Worm (Caenorhabditis elegans) whole organism, midembryonic: ENCODE measurements around the gene K12H4.2.

ENCODE experiments used
- T22C8.4 ChIP-seq: fragments of 200-800 bp; sonication (Bioruptor generic); IDR thresholded peaks from 2 replicates; pipeline ENCODE4 v1.3.6; 2022; ENCODE audit warnings: missing genetic modification characterization, missing compliant biosample characterization
- cog-1 ChIP-seq: sonication (generic microtip); optimal IDR thresholded peaks from 2 replicates; lab custom pipeline; 2016; ENCODE audit warnings: missing genetic modification characterization, missing compliant biosample characterization
- flt-1 ChIP-seq: fragments of 200-800 bp; sonication (Bioruptor generic); IDR thresholded peaks from 2 replicates; pipeline ENCODE4 v1.3.6; 2022; ENCODE audit warnings: missing genetic modification characterization, missing compliant biosample characterization
- klf-2 ChIP-seq: fragments of 200-800 bp; sonication (Bioruptor generic); conservative IDR thresholded peaks from 2 replicates; pipeline ENCODE4 v1.3.6; 2022; ENCODE audit warnings: missing genetic modification reagents, missing genetic modification characterization, missing compliant biosample characterization
- med-1 ChIP-seq: sonication (generic microtip); optimal IDR thresholded peaks from 2 replicates; lab custom pipeline; 2017; ENCODE audit warnings: missing genetic modification characterization, mild to moderate bottlenecking, missing compliant biosample characterization, antibody characterized with exemption, missing genetic modification reagents; ENCODE audit not compliant: insufficient read depth
- ref-1 ChIP-seq: fragments of 200-800 bp; sonication (Bioruptor generic); conservative IDR thresholded peaks from 2 replicates; pipeline ENCODE4 v1.3.6; 2022; ENCODE audit warnings: missing genetic modification reagents, missing genetic modification characterization, missing compliant biosample characterization
- tab-1 ChIP-seq: fragments of 200-800 bp; sonication (Bioruptor generic); IDR thresholded peaks from 2 replicates; pipeline ENCODE4 v1.3.6; 2022; ENCODE audit warnings: missing genetic modification characterization, missing compliant biosample characterization
- ztf-23 ChIP-seq: fragments of 200-800 bp; sonication (Bioruptor generic); IDR thresholded peaks from 2 replicates; pipeline ENCODE4 v1.3.6; 2022; ENCODE audit warnings: missing genetic modification reagents, missing genetic modification characterization, missing compliant biosample characterization
- ztf-29 ChIP-seq: fragments of 200-800 bp; sonication (Bioruptor generic); IDR thresholded peaks from 2 replicates; pipeline ENCODE4 v1.3.6; 2022; ENCODE audit warnings: missing genetic modification reagents, missing genetic modification characterization, missing compliant biosample characterization

K12H4.2 gene

ce11 chrIII:8042775-8043174 is 4.7 kb upstream of the K12H4.2 start, which contains the start of gene K12H4.6:
TSS of gene K12H4.6 (minus strand) at chrIII:8042875.
- no peak for TF ChIP-seq ref-1 (GFP tag; lab: Robert Waterston, UW)

- TF ChIP-seq ref-1 (GFP tag; lab: Robert Waterston, UW) = peak; percentile 100
- peak; percentile 99 for TF ChIP-seq T22C8.4 (GFP tag; lab: Robert Waterston, UW)
- TF ChIP-seq tab-1 = peak; percentile 99
- peak; percentile 100 for TF ChIP-seq cog-1 (tag; lab: Kevin White, UChicago)
- peak; percentile 99 for TF ChIP-seq ztf-23 (GFP tag; lab: Robert Waterston, UW)
- TF ChIP-seq flt-1 (GFP tag; lab: Robert Waterston, UW) = peak; percentile 100
- peak; percentile 100 for TF ChIP-seq klf-2 (GFP tag; lab: Robert Waterston, UW)
- peak; percentile 99 for TF ChIP-seq ztf-29
- TF ChIP-seq med-1 (GFP tag; lab: Kevin White, UChicago) = peak; percentile 73
Measured at ce11 chrIII:8043784-8044183, 3.7 kb upstream of the K12H4.2 start.

- TF ChIP-seq ref-1 (GFP tag; lab: Robert Waterston, UW) = no peak
Measured at ce11 chrIII:8044187-8044586, 3.3 kb upstream of the K12H4.2 start, which contains the start of gene K12H4.5. TSS of gene K12H4.5 (plus strand) at chrIII:8044487.

DNA sequence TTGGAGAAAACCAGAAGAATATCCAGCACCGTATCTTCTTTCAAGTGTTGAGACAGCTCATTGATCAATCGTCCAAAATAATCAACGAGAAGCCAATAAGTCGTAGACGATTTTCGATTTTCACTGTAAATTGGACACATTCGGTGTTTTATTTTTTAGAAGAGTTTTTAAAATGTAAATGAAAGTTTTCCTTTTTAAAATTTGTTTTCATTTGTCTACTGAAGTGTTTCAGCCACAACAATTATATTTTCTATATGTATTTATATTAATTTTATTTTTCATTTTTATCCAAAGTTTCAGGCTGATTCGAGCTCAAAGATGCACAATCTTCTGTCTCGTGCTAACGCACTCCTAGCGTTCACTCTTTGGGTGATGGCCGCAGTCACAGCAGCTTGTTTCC is 2.8 kb upstream of the K12H4.2 start, which contains the start of gene spcs-3:
spcs-3 (plus strand) TSS at position 301 of the 400 bp plus-strand sequence.
- no peak for TF ChIP-seq med-1 (GFP tag; lab: Kevin White, UChicago)
- no peak for TF ChIP-seq ztf-29
- no peak for TF ChIP-seq T22C8.4 (GFP tag; lab: Robert Waterston, UW)
- TF ChIP-seq ztf-23 (GFP tag; lab: Robert Waterston, UW) = no peak
- TF ChIP-seq cog-1 (tag; lab: Kevin White, UChicago) = no peak
- no peak for TF ChIP-seq ref-1 (GFP tag; lab: Robert Waterston, UW)
- no peak for TF ChIP-seq klf-2 (GFP tag; lab: Robert Waterston, UW)
- TF ChIP-seq flt-1 (GFP tag; lab: Robert Waterston, UW) = no peak
- TF ChIP-seq tab-1 = no peak

DNA sequence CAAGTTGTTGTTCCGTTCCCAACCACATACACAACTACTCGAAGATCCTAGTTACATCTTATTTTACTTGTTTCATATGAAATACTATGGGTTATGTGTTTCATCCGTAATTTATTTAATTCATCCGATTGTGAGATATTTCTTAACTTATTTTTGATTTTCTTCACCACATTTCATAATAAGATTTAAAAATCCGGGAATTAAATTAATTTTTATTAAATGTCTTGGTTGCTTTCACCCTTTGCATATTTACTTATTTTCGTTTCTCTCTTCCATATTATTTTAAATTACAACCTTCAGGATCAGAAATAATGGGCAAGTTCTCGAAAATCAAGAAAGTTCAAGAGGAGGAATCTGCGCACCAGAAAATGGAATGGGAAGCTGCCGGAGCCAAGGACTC is 1.8 kb upstream of the K12H4.2 start, which contains the start of gene K12H4.3:
K12H4.3 (plus strand) TSS at position 301 of the 400 bp plus-strand sequence.
- no peak for TF ChIP-seq klf-2 (GFP tag; lab: Robert Waterston, UW)
- no peak for TF ChIP-seq tab-1
- no peak for TF ChIP-seq cog-1 (tag; lab: Kevin White, UChicago)
- TF ChIP-seq ref-1 (GFP tag; lab: Robert Waterston, UW) = no peak
- no peak for TF ChIP-seq flt-1 (GFP tag; lab: Robert Waterston, UW)
- no peak for TF ChIP-seq ztf-29
- no peak for TF ChIP-seq ztf-23 (GFP tag; lab: Robert Waterston, UW)
- TF ChIP-seq T22C8.4 (GFP tag; lab: Robert Waterston, UW) = no peak
- TF ChIP-seq med-1 (GFP tag; lab: Kevin White, UChicago) = no peak

ce11 chrIII:8050944-8051343 is 3.4 kb downstream of the K12H4.2 start, which contains the start of gene K12H4.7:
TSS of gene K12H4.7 (minus strand) at chrIII:8051081.
- TF ChIP-seq klf-2 (GFP tag; lab: Robert Waterston, UW) = no peak
- TF ChIP-seq ztf-29 = no peak
- no peak for TF ChIP-seq ref-1 (GFP tag; lab: Robert Waterston, UW)
- TF ChIP-seq tab-1 = no peak
- TF ChIP-seq med-1 (GFP tag; lab: Kevin White, UChicago) = no peak
- TF ChIP-seq T22C8.4 (GFP tag; lab: Robert Waterston, UW) = no peak
- TF ChIP-seq cog-1 (tag; lab: Kevin White, UChicago) = no peak
- TF ChIP-seq ztf-23 (GFP tag; lab: Robert Waterston, UW) = no peak
- TF ChIP-seq flt-1 (GFP tag; lab: Robert Waterston, UW) = no peak

- TF ChIP-seq ztf-29 (no peak), ref-1 (GFP tag; lab: Robert Waterston, UW) (no peak), klf-2 (GFP tag; lab: Robert Waterston, UW) (no peak), ztf-23 (GFP tag; lab: Robert Waterston, UW) (no peak), T22C8.4 (GFP tag; lab: Robert Waterston, UW) (no peak), med-1 (GFP tag; lab: Kevin White, UChicago) (no peak), flt-1 (GFP tag; lab: Robert Waterston, UW) (no peak), tab-1 (no peak), cog-1 (tag; lab: Kevin White, UChicago) (no peak)
Measured at ce11 chrIII:8051838-8052237, 4.3 kb downstream of the K12H4.2 start.

- TF ChIP-seq med-1 (GFP tag; lab: Kevin White, UChicago) (no peak), klf-2 (GFP tag; lab: Robert Waterston, UW) (no peak), ref-1 (GFP tag; lab: Robert Waterston, UW) (no peak), tab-1 (no peak), ztf-23 (GFP tag; lab: Robert Waterston, UW) (no peak), ztf-29 (no peak), T22C8.4 (GFP tag; lab: Robert Waterston, UW) (no peak), cog-1 (tag; lab: Kevin White, UChicago) (no peak), flt-1 (GFP tag; lab: Robert Waterston, UW) (no peak)
Measured at ce11 chrIII:8061114-8061513, 13.6 kb downstream of the K12H4.2 start.

DNA sequence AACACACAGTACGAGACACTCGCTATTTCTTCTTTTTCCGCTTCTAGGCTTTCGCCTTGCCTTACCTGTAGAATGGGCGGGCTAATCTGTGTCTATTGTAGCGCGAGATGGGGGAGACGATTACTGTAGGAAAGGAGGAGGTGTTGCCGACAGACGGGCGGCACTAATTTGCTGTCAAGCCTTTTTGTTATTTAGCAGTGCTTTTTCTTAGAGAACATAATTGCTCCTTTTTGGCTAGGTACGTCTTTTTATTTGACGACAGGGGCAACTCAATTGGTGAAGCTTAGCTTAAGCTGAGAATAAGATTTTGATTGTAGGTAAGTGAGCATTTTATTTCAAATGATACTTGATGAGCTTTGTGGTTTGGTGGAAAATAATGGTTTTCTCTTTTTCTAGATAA is 16.1 kb downstream of the K12H4.2 start:
- TF ChIP-seq ref-1 (GFP tag; lab: Robert Waterston, UW) = no peak
- no peak for TF ChIP-seq tab-1
- TF ChIP-seq flt-1 (GFP tag; lab: Robert Waterston, UW) = no peak
- TF ChIP-seq klf-2 (GFP tag; lab: Robert Waterston, UW) = no peak
- TF ChIP-seq med-1 (GFP tag; lab: Kevin White, UChicago) = no peak
- TF ChIP-seq ztf-29 = 0 out of 2 replicates have a peak, but pooled peaks have one; percentile 31

DNA sequence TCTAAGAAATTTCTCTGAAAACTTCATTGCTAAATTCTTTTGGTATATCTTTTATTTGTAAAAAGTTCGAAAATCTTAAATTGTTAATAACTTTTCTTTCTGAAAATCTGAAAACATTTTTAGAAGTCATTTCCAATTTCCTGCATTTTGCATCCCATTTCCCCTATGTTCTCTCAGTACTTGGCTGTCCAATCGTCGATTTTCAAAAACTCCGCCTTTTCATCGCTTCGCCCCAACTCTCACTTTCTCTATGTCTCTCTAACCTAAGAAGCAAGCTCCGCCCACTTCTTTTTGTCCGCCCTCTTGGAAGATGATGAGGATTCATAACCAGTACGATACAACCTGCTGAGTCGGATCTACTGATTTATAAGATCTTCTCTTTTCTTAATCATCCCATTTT is 17.6 kb downstream of the K12H4.2 start:
- TF ChIP-seq flt-1 (GFP tag; lab: Robert Waterston, UW) (no peak), ztf-23 (GFP tag; lab: Robert Waterston, UW) (no peak), ref-1 (GFP tag; lab: Robert Waterston, UW) (no peak), T22C8.4 (GFP tag; lab: Robert Waterston, UW) (no peak), klf-2 (GFP tag; lab: Robert Waterston, UW) (no peak), med-1 (GFP tag; lab: Kevin White, UChicago) (no peak), tab-1 (no peak), ztf-29 (no peak), cog-1 (tag; lab: Kevin White, UChicago) (no peak)
